Fruit fly (Drosophila melanogaster): Measurements from ENCODE around the gene CG34447.

Gene CG34447

dm6 chr2L:2420490-2420889, 677 bp upstream of the CG34447 start, which contains the start of gene CG9886 (continued):
- TF ChIP-seq CG17568 (GFP tag; optimal IDR thresholded peaks at IDR 0.05) (no peak), CG5245 (GFP tag; optimal IDR thresholded peaks at IDR 0.05) (peak; percentile 26), otp (GFP tag; IDR thresholded peaks at IDR 0.05) (no peak), CG17186 (GFP tag; optimal IDR thresholded peaks at IDR 0.05) (peak; percentile 6), CG13287 (GFP tag; IDR thresholded peaks at IDR 0.05; ENCODE audit: partially characterized antibody) (peak; percentile 53; the same call in 1 of the 2 replicates), cwo (GFP tag; optimal IDR thresholded peaks at IDR 0.05) (peak; percentile 0), CG15479 (GFP tag; optimal IDR thresholded peaks at IDR 0.05) (no peak), kay (GFP tag; optimal IDR thresholded peaks at IDR 0.05) (peak; percentile 42), Nf-YA (GFP tag; IDR thresholded peaks at IDR 0.05) (no peak), fd96Cb (tag; optimal IDR thresholded peaks at IDR 0.05) (peak; percentile 45), Bteb2 (GFP tag; optimal IDR thresholded peaks at IDR 0.05) (peak; percentile 34), CG7745 (tag; optimal IDR thresholded peaks at IDR 0.05) (no peak), Nf-YB (GFP tag; optimal IDR thresholded peaks at IDR 0.05) (peak; percentile 49), toy (GFP tag; IDR thresholded peaks at IDR 0.05) (no peak), Xrp1 (GFP tag; IDR thresholded peaks at IDR 0.05) (peak; percentile 82), CG9215 (GFP tag; IDR thresholded peaks at IDR 0.05) (no peak), CG12219 (GFP tag; optimal IDR thresholded peaks at IDR 0.05) (peak; percentile 15), kah (GFP tag; optimal IDR thresholded peaks at IDR 0.05) (peak; percentile 5), Myb (GFP tag; optimal IDR thresholded peaks at IDR 0.05) (peak; percentile 44), Dip3 (GFP tag; optimal IDR thresholded peaks at IDR 0.05) (peak; percentile 25), CG17361 (GFP tag; IDR thresholded peaks at IDR 0.05) (peak; percentile 82), Adf1 (GFP tag; IDR thresholded peaks at IDR 0.05) (peak; percentile 15; the same call in 1 of the 2 replicates), CG10462 (GFP tag; optimal IDR thresholded peaks at IDR 0.05) (no peak), tap (tag; optimal IDR thresholded peaks at IDR 0.05) (peak; percentile 68), sisA (GFP tag; IDR thresholded peaks at IDR 0.05) (no peak), ssp (GFP tag; IDR thresholded peaks at IDR 0.05) (peak; percentile 45), CG6765 (GFP tag; optimal IDR thresholded peaks at IDR 0.05) (peak; percentile 41), CG6791 (GFP tag; IDR thresholded peaks at IDR 0.05; ENCODE audit: partially characterized antibody) (no peak), Pdp1 (GFP tag; optimal IDR thresholded peaks at IDR 0.05) (peak in 1 of 2 experiments; percentile 76), salm (tag; optimal IDR thresholded peaks at IDR 0.05) (peak; percentile 63), CG15011 (GFP tag; optimal IDR thresholded peaks at IDR 0.05) (peak; percentile 6), caup (GFP tag; optimal IDR thresholded peaks at IDR 0.05; ENCODE audit: severe bottlenecking) (peak; percentile 58), CG2116 (GFP tag; optimal IDR thresholded peaks at IDR 0.05) (peak; percentile 43), lab (GFP tag; optimal IDR thresholded peaks at IDR 0.05) (peak; percentile 62), CG9817 (tag; optimal IDR thresholded peaks at IDR 0.05) (peak; percentile 70), CG6254 (GFP tag; optimal IDR thresholded peaks at IDR 0.05) (peak; percentile 10), CG11696 (GFP tag; IDR thresholded peaks at IDR 0.05) (peak; percentile 24; the same call in 1 of the 2 replicates), CG10979 (tag; optimal IDR thresholded peaks at IDR 0.05) (peak; percentile 68), CG11504 (tag; optimal IDR thresholded peaks at IDR 0.05) (peak; percentile 81), Hr78 (GFP tag; optimal IDR thresholded peaks at IDR 0.05) (no peak), Ada2b (GFP tag; IDR thresholded peaks at IDR 0.05) (peak; percentile 40), CG2199 (GFP tag; IDR thresholded peaks at IDR 0.05) (no peak), Sry-β (GFP tag; optimal IDR thresholded peaks at IDR 0.05) (no peak), chif (GFP tag; optimal IDR thresholded peaks at IDR 0.05) (peak in 1 of 2 experiments; percentile 38), CG8089 (GFP tag; optimal IDR thresholded peaks at IDR 0.05) (no peak), Oli (tag; optimal IDR thresholded peaks at IDR 0.05) (peak; percentile 62), Atf6 (GFP tag; IDR thresholded peaks at IDR 0.05) (peak; percentile 56), CG11560 (tag; IDR thresholded peaks at IDR 0.05) (no peak), CG4617 (GFP tag; optimal IDR thresholded peaks at IDR 0.05; ENCODE audit: borderline replicate concordance) (peak; percentile 62), Antp (GFP tag; optimal IDR thresholded peaks at IDR 0.05) (no peak)

Measured in whole organism, embryonic.